Worm (Caenorhabditis elegans) whole organism, L2 larva: ENCODE data around the gene srw-140.

Source experiments
- C34F6.9 ChIP-seq: fragments of 150-350 bp; optimal IDR thresholded peaks from 2 replicates; lab custom pipeline; 2014; ENCODE audit warnings: missing biosample characterization, missing genetic modification characterization
- R02D3.7 ChIP-seq: fragments of 150-350 bp; optimal IDR thresholded peaks from 2 replicates; lab custom pipeline; 2014; ENCODE audit warnings: missing biosample characterization, missing genetic modification characterization
- alr-1 ChIP-seq: fragments of 150-350 bp; optimal IDR thresholded peaks from 2 replicates; lab custom pipeline; 2014; ENCODE audit warnings: missing biosample characterization, missing genetic modification characterization
- nhr-77 ChIP-seq: fragments of 150-350 bp; optimal IDR thresholded peaks from 2 replicates; lab custom pipeline; 2014; ENCODE audit warnings: missing biosample characterization, missing genetic modification characterization
- skn-1 ChIP-seq: sonication (generic microtip); optimal IDR thresholded peaks from 2 replicates; lab custom pipeline; 2017; ENCODE audit warnings: missing biosample characterization, missing genetic modification characterization
- snpc-4 ChIP-seq: fragments of 150-350 bp; optimal IDR thresholded peaks from 2 replicates; lab custom pipeline; 2014; ENCODE audit warnings: missing biosample characterization, missing genetic modification characterization
- ztf-4 ChIP-seq: fragments of 150-350 bp; optimal IDR thresholded peaks from 2 replicates; lab custom pipeline; 2014; ENCODE audit warnings: missing biosample characterization, missing genetic modification characterization

ce11 chrV:5150880-5151279 is 14.6 kb upstream of the srw-140 start, which contains the start of gene srh-130:
- no peak for TF ChIP-seq C34F6.9 (tag; lab: Kevin White, UChicago)
- no peak for TF ChIP-seq R02D3.7 (tag; lab: Kevin White, UChicago)
- TF ChIP-seq snpc-4: no peak
- no peak for TF ChIP-seq alr-1 (tag; lab: Kevin White, UChicago)
- TF ChIP-seq nhr-77 (tag; lab: Kevin White, UChicago): no peak
- no peak for TF ChIP-seq skn-1
- TF ChIP-seq ztf-4 (tag; lab: Kevin White, UChicago): no peak
